Fruit fly (Drosophila melanogaster): ENCODE results near the gene CG33284.
A peak's percentile ranks its signal among the peaks of the same experiment; 100 is the strongest.

DNA sequence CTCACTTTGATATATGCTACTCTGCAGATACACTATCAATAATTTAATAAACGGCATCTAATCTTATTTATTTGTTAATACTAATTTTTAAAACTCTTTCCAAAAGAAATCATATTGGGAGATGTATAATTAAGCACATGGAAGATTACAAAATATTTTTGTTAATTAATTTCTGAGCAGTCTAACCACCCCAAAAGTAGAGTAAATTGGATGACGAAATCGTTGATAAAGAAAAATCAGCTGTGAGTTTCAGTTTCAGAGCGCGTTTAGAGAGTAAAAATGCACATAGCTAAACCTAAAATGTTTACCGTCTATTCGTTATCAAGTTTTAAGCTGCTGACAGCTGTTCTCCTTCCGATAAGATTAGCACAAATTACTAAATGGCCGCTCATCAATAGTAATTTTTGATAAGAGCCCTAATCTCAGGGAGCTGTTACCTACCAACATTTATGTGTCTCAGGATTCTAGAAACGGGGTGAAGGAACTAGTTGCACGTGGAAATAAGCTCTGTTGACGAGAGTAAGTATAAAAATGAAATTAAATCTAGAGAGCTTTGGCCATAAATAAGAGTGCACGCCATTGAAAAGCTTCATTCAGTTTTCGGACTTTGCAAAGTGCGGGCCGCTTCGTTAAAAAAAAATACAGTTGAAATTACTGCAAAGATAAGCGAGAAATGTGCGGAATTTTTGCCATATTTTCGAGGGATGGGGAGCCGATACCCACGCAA, 49.1 kb downstream of the CG33284 start, which contains the start of the genes chb and AsnS:
- TF ChIP-seq fd96Ca (GFP tag; IDR thresholded peaks at IDR 0.05) (no peak), D1 (tag; optimal IDR thresholded peaks at IDR 0.05) (peak; percentile 75), CG10348 (GFP tag; IDR thresholded peaks at IDR 0.05) (peak; percentile 50; the same call in 1 of the 2 replicates), CG4496 (GFP tag; IDR thresholded peaks at IDR 0.05) (peak; percentile 95), rn (GFP tag; IDR thresholded peaks at IDR 0.05) (peak; percentile 58; the same call in 1 of the 2 replicates), CG17806 (tag; optimal IDR thresholded peaks at IDR 0.05) (peak; percentile 89), CG12605 (GFP tag; IDR thresholded peaks at IDR 0.05) (peak; percentile 78), CG13204 (GFP tag; optimal IDR thresholded peaks at IDR 0.05) (no peak), Pif1B (GFP tag; optimal IDR thresholded peaks at IDR 0.05) (peak; percentile 39), Pif1A (GFP tag; optimal IDR thresholded peaks at IDR 0.05) (peak; percentile 73)
